6 worm cellular contexts compared by ENCODE assay signal in the genomic region with DNA sequence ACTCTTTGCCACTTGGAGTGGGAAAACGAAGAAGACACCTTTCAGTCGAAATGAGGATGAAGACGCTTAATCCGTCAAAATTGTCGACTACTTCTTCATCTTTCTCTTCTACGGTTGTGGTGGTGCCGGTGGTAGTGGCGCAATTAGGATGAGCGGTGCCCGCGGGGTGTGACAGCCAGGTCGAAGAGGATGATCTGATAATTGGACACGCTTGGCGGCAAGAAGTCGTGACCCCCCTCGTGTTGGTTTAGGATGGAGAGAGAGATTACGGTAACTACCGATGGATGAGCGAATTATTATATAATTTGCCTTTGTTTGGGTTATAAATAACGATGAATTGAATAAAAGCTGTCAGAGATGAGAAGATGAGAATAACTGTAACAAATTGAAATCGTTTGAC.
TF ChIP-seq lines count a peak whose summit lies in the region.

No protein-coding gene starts in this region.

TF ChIP-seq in whole organism, L1 larva, 84 proteins besides CTCF, POLR2A, EP300 and RAD21 (continues in another document):
- TF ChIP-seq lir-3 (tag; optimal IDR thresholded peaks at IDR 0.05; lab: Kevin White, UChicago; ENCODE audit: poor library complexity) (no peak), aha-1 (tag; optimal IDR thresholded peaks at IDR 0.05; lab: Kevin White, UChicago) (no peak), ces-1 (GFP tag; optimal IDR thresholded peaks at IDR 0.05; lab: Kevin White, UChicago) (no peak), Y116A8C.19 (tag; optimal IDR thresholded peaks at IDR 0.05; lab: Kevin White, UChicago; ENCODE audit: borderline replicate concordance) (no peak), F16B12.6 (tag; optimal IDR thresholded peaks at IDR 0.05; lab: Kevin White, UChicago) (no peak), ets-5 (GFP tag; IDR thresholded peaks at IDR 0.05; lab: Robert Waterston, UW) (0 out of 2 replicates have a peak, but pooled peaks have one; percentile 28), tbx-2 (tag; optimal IDR thresholded peaks at IDR 0.05; lab: Kevin White, UChicago) (peak; percentile 39), nhr-11 (tag; optimal IDR thresholded peaks at IDR 0.05; lab: Kevin White, UChicago) (no peak), nhr-85 (tag; lab: Kevin White, UChicago) (peak; percentile 75), sptf-1 (tag; optimal IDR thresholded peaks at IDR 0.05; lab: Kevin White, UChicago) (no peak), nhr-76 (tag; optimal IDR thresholded peaks at IDR 0.05; lab: Kevin White, UChicago) (no peak), swsn-7 (tag; optimal IDR thresholded peaks at IDR 0.05; lab: Kevin White, UChicago) (no peak), lin-15B (tag; optimal IDR thresholded peaks at IDR 0.05; lab: Kevin White, UChicago) (no peak)

TF ChIP-seq in whole organism, L3 larva, 47 proteins besides CTCF, POLR2A, EP300 and RAD21:
- peak; percentile 75 for TF ChIP-seq tbx-2 (tag; optimal IDR thresholded peaks at IDR 0.05; lab: Kevin White, UChicago)
- no peak for TF ChIP-seq ztf-11 (tag; optimal IDR thresholded peaks at IDR 0.05; lab: Kevin White, UChicago)

TF ChIP-seq in whole organism, L4 larva, 104 proteins besides CTCF, POLR2A, EP300 and RAD21:
- TF ChIP-seq madf-9 (GFP tag; conservative IDR thresholded peaks at IDR 0.05; lab: Robert Waterston, UW) (no peak), jun-1 (tag; optimal IDR thresholded peaks at IDR 0.05; lab: Kevin White, UChicago) (no peak), set-16 (GFP tag; IDR thresholded peaks at IDR 0.05; lab: Robert Waterston, UW) (peak; percentile 13; the same call in 1 of the 2 replicates)
TF ChIP-seq in whole organism, L4 larva: peak in this region for 1.

TF ChIP-seq in whole organism, late embryonic, 69 proteins besides CTCF, POLR2A, EP300 and RAD21:
- TF ChIP-seq ceh-6 (GFP tag; optimal IDR thresholded peaks at IDR 0.05; lab: Kevin White, UChicago) (no peak), dve-1 (tag; optimal IDR thresholded peaks at IDR 0.05; lab: Kevin White, UChicago) (no peak), Y22D7AL.16 (tag; optimal IDR thresholded peaks at IDR 0.05; lab: Kevin White, UChicago) (no peak), ceh-9 (tag; optimal IDR thresholded peaks at IDR 0.05; lab: Kevin White, UChicago) (no peak), ceh-31 (tag; optimal IDR thresholded peaks at IDR 0.05; lab: Kevin White, UChicago) (peak; percentile 24), K02D7.2 (tag; optimal IDR thresholded peaks at IDR 0.05; lab: Kevin White, UChicago) (no peak), tbx-2 (tag; optimal IDR thresholded peaks at IDR 0.05; lab: Kevin White, UChicago) (peak; percentile 93)
TF ChIP-seq in whole organism, late embryonic: peak in this region for 2.

TF ChIP-seq in whole organism, mixed stage, embryonic, 35 proteins besides CTCF, POLR2A, EP300 and RAD21:
- no peak for TF ChIP-seq zip-8 (tag; optimal IDR thresholded peaks at IDR 0.05; lab: Kevin White, UChicago)
- TF ChIP-seq nhr-2 (tag; optimal IDR thresholded peaks at IDR 0.05; lab: Kevin White, UChicago), result peak; percentile 79

TF ChIP-seq in whole organism, young adult, 124 proteins besides CTCF, POLR2A, EP300 and RAD21:
- no peak for TF ChIP-seq ets-4 (GFP tag; optimal IDR thresholded peaks at IDR 0.05; lab: Kevin White, UChicago)
- TF ChIP-seq zfh-2 (GFP tag; conservative IDR thresholded peaks at IDR 0.05; lab: Robert Waterston, UW), result 0 out of 2 replicates have a peak, but pooled peaks have one; percentile 18
TF ChIP-seq in whole organism, young adult: peak in this region for 1.
